Worm (Caenorhabditis elegans) whole organism, early embryonic: ENCODE data around the gene F19G12.4.

Experiments used
- B0310.2 ChIP-seq: sonication (generic microtip); optimal IDR thresholded peaks from 2 replicates; lab custom pipeline; 2016; ENCODE audit warnings: mild to moderate bottlenecking, missing genetic modification characterization, missing compliant biosample characterization
- F13C5.2 ChIP-seq: sonication (generic microtip); optimal IDR thresholded peaks from 2 replicates; lab custom pipeline; 2017; ENCODE audit warnings: mild to moderate bottlenecking, missing genetic modification characterization, inconsistent platforms, missing compliant biosample characterization
- aly-1 ChIP-seq: sonication (generic microtip); optimal IDR thresholded peaks from 2 replicates; lab custom pipeline; 2016; ENCODE audit warnings: missing genetic modification characterization, missing compliant biosample characterization
- ama-1 ChIP-seq: fragments of 150-350 bp; optimal IDR thresholded peaks from 2 replicates; lab custom pipeline; 2014
- ceh-13 ChIP-seq: fragments of 200-800 bp; sonication (Bioruptor generic); optimal IDR thresholded peaks from 2 replicates; lab custom pipeline; 2018; ENCODE audit warnings: mild to moderate bottlenecking, missing genetic modification characterization, missing compliant biosample characterization
- ceh-36 ChIP-seq: sonication (generic microtip); optimal IDR thresholded peaks from 2 replicates; lab custom pipeline; 2016; ENCODE audit warnings: missing genetic modification characterization, inconsistent platforms, missing compliant biosample characterization
- ets-7 ChIP-seq: sonication (generic microtip); optimal IDR thresholded peaks from 2 replicates; lab custom pipeline; 2016; ENCODE audit warnings: missing genotype, missing genetic modification characterization, missing compliant biosample characterization
- flt-1 ChIP-seq: fragments of 200-800 bp; sonication (Bioruptor generic); IDR thresholded peaks from 2 replicates; pipeline ENCODE4 v1.3.6; 2022; ENCODE audit warnings: missing genetic modification characterization, missing compliant biosample characterization
- hmbx-1 ChIP-seq: sonication (generic microtip); optimal IDR thresholded peaks from 2 replicates; lab custom pipeline; 2016; ENCODE audit warnings: mild to moderate bottlenecking, missing genetic modification characterization, missing compliant biosample characterization
- hmg-4 ChIP-seq: fragments of 200-800 bp; sonication (Bioruptor generic); optimal IDR thresholded peaks from 2 replicates; lab custom pipeline; 2018; ENCODE audit warnings: mild to moderate bottlenecking, missing genetic modification characterization, missing compliant biosample characterization
- hnd-1 ChIP-seq: sonication (generic microtip); optimal IDR thresholded peaks from 2 replicates; lab custom pipeline; 2016; ENCODE audit warnings: missing genetic modification characterization, missing compliant biosample characterization
- pes-1 ChIP-seq: fragments of 200-800 bp; sonication (Bioruptor generic); IDR thresholded peaks from 2 replicates; pipeline ENCODE4 v1.3.6; 2022; ENCODE audit warnings: missing genetic modification reagents, missing genetic modification characterization, missing compliant biosample characterization
- scrt-1 ChIP-seq: fragments of 200-800 bp; sonication (Bioruptor generic); IDR thresholded peaks from 2 replicates; pipeline ENCODE4 v1.3.6; 2022; ENCODE audit warnings: missing genetic modification characterization, missing compliant biosample characterization
- sea-1 ChIP-seq: fragments of 200-800 bp; sonication (Bioruptor generic); conservative IDR thresholded peaks from 2 replicates; pipeline ENCODE4 v1.3.6; 2022; ENCODE audit warnings: missing genetic modification characterization, missing compliant biosample characterization
- tbx-11 ChIP-seq: fragments of 200-800 bp; sonication (Bioruptor generic); IDR thresholded peaks from 2 replicates; pipeline ENCODE4 v1.3.6; 2022; ENCODE audit warnings: missing genetic modification characterization, missing compliant biosample characterization
- tbx-37 ChIP-seq: fragments of 200-800 bp; sonication (Bioruptor generic); conservative IDR thresholded peaks from 2 replicates; pipeline ENCODE4 v1.3.6; 2022; ENCODE audit warnings: missing genetic modification reagents, missing genetic modification characterization, missing compliant biosample characterization
- tra-4 ChIP-seq: sonication (generic microtip); optimal IDR thresholded peaks from 2 replicates; lab custom pipeline; 2017; ENCODE audit warnings: missing genetic modification characterization, missing compliant biosample characterization

F19G12.4 gene

DNA sequence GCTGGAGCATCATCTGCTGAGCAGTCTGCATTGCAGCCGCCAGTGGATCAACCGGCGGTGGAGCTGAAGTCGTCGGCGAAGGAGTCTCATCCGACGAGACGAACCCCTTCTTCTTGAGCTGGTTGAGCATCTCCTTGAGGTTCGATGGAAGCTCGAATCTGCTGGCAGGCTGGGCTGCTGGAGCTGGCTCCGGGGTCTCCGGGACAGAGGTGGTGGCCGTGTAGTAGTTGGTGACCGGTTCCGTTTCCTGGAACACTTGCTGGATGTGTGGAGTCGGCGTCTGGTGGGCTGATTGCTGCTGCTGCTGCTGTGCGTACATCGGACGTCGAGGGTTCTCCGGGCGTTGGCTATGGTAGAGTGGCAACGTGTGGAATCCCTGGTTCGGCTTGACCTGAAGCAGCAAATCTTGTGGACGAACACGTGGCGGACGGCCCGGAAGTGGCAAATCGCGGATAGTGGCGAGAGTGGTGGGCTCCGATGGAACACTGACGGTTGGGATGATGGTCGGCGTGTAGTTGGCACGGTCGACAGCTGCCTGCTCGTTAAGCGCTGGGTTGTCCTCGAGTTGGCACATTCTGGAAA is 24.6 kb downstream of the F19G12.4 start:
- no peak for TF ChIP-seq pes-1
- TF ChIP-seq F13C5.2 = no peak
- TF ChIP-seq aly-1 = no peak
- TF ChIP-seq tbx-11 = no peak
- TF ChIP-seq ama-1 (lab: Kevin White, UChicago) = no peak
- TF ChIP-seq hmbx-1 (tag; lab: Kevin White, UChicago) = no peak
- TF ChIP-seq hnd-1 = no peak
- TF ChIP-seq hmg-4 (GFP tag; lab: Kevin White, UChicago) = no peak
- no peak for TF ChIP-seq sea-1 (GFP tag; lab: Robert Waterston, UW)
- TF ChIP-seq scrt-1 (GFP tag; lab: Robert Waterston, UW) = no peak
- no peak for TF ChIP-seq tra-4 (tag; lab: Kevin White, UChicago)
- no peak for TF ChIP-seq flt-1 (GFP tag; lab: Robert Waterston, UW)
- TF ChIP-seq B0310.2 = no peak
- TF ChIP-seq tbx-37 (GFP tag; lab: Robert Waterston, UW) = no peak
- TF ChIP-seq ceh-13 (GFP tag; lab: Kevin White, UChicago) = no peak
- no peak for TF ChIP-seq ets-7 (tag; lab: Kevin White, UChicago)
- TF ChIP-seq ceh-36 (tag; lab: Kevin White, UChicago) = no peak

DNA sequence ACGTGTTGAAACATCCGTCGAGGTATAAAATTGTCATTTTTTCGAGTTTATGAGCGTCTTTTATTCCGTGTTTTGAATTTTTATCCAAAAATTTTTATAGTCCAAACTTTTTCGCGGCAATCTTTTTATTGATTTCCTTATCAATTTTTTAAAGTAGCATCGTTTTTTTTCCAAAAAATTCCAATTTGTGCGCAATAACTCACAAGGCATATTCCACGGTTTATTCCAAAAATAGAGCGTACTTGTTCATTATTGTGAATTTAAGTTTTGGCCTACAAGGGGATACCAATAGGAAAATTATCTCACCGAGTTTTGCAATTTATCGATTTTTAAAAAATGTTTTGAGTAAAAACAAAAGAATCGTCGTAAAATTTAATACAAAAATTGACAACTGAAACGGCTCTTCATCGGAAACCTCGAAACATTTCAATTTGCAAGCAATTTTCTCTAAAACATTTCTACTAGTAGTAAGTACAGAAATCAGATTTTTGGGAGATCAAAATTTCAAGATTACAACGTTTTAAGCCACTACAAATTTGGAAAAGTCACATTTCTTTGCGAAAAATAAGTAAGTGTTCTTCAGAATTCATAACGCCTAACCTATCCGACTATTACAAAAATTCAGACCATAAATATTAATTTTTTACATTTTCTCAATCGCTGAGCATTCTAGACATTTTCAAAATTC is 26.6 kb downstream of the F19G12.4 start:
- TF ChIP-seq F13C5.2 (peak; percentile 1), B0310.2 (no peak)

DNA sequence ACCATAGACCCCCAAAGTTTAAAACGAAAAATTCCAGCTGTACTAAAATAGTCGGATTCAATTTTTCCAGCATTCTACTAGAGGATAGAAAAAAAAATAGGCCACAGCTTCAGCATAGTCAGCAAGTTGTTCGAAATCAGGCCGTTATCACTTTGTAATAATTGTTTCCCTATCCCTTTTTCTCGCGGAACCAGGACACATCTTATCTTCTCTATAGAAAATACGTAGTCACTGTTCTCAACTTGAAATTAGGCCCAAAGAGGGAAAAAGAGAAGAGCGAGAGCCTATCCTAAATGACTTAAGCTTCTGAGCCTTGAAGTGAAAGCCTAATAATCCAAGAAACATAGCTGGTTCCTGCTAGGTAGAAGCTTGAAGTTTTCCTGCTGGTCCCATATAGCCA is 28.6 kb downstream of the F19G12.4 start:
- TF ChIP-seq pes-1 (no peak), sea-1 (GFP tag; lab: Robert Waterston, UW) (no peak), aly-1 (no peak), hnd-1 (no peak), tra-4 (tag; lab: Kevin White, UChicago) (no peak), ceh-36 (tag; lab: Kevin White, UChicago) (no peak), hmg-4 (GFP tag; lab: Kevin White, UChicago) (no peak), ama-1 (lab: Kevin White, UChicago) (no peak), flt-1 (GFP tag; lab: Robert Waterston, UW) (no peak), hmbx-1 (tag; lab: Kevin White, UChicago) (no peak), tbx-11 (no peak), tbx-37 (GFP tag; lab: Robert Waterston, UW) (no peak), ets-7 (tag; lab: Kevin White, UChicago) (no peak), scrt-1 (GFP tag; lab: Robert Waterston, UW) (no peak), B0310.2 (no peak), F13C5.2 (no peak), ceh-13 (GFP tag; lab: Kevin White, UChicago) (no peak)

DNA sequence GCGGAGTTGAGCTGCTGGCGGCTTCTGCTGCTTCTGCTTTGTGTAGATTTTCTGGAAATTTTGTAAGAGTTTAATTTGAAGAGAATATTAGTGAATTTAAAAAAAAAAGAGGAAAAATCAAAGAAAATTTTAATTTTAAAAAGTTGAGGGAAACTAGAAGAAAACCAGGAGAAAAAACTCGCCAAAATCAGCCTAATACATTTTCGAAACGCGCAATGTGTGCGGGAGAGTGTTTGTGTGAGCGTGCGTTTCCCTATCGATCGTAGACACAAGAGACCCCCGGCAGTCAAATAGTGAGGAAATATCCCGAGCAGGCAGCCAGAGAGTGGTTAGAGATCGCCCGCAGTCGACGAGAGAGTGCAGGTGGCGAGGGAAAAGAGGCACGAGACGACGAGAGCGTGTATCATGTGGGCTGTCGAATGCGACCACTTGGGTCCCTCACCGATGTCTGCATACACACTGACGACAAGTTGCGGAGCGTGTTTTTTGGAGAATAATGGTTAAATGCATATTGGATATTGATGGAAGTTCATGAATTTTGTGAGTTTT is 29.6 kb downstream of the F19G12.4 start, which contains the start of gene zfp-3:
Gene zfp-3 (minus strand): TSS at position 51 of the 549 bp plus-strand sequence.
- TF ChIP-seq tbx-37 (GFP tag; lab: Robert Waterston, UW) (no peak), hmg-4 (GFP tag; lab: Kevin White, UChicago) (peak; percentile 75), aly-1 (peak; percentile 63), F13C5.2 (peak; percentile 70)

DNA sequence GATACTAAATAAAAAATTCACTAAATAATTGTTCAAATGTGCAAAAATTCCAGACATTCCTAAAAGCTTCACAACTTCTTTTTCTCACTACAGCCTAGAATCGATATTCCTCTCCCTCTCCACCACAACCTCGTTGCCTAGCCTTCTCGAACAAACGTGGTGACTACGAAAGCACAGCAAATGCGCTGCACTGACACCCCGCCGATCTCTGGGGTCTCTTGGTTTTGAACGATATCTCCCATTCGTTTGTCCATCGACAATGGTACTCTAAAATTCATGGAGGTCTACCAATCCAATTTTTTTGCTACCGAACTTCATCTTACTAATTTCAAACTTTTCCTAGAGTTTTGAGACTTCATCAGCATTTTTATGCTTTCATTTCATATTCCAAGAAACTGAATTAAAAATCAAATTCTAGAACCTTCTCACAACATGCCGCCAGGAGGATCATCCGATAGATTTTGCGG is 33.3 kb downstream of the F19G12.4 start, which contains the start of gene W05H7.1:
Gene W05H7.1 (plus strand): TSS at position 417 of the 467 bp plus-strand sequence.
- no peak for TF ChIP-seq flt-1 (GFP tag; lab: Robert Waterston, UW)
- peak; percentile 50 for TF ChIP-seq hmg-4 (GFP tag; lab: Kevin White, UChicago)
- no peak for TF ChIP-seq ceh-13 (GFP tag; lab: Kevin White, UChicago)
- no peak for TF ChIP-seq B0310.2
- no peak for TF ChIP-seq pes-1

DNA sequence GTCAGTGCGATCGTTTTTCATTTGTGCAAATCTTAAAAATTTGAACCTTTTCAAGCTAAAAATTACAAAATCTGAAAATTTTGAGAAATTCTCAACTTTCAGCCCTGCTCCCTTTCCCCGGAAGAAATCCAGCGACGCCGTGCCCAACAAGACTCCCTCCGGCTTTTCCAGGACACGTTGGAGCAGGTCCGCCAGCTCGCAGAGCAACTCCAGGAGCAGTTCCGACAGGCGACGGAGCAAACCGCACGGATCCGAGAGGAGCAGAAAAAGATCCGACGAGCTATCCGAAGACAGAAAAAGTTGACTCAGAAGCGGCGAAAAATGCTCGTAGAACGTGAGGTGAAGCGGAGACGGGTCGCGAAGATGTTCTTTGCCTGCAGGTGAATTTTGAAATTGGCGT is 34.1 kb downstream of the F19G12.4 start:
- TF ChIP-seq ama-1 (lab: Kevin White, UChicago) (no peak), tbx-37 (GFP tag; lab: Robert Waterston, UW) (no peak), F13C5.2 (no peak), ceh-36 (tag; lab: Kevin White, UChicago) (no peak), hnd-1 (no peak), ets-7 (tag; lab: Kevin White, UChicago) (no peak), ceh-13 (GFP tag; lab: Kevin White, UChicago) (no peak), hmg-4 (GFP tag; lab: Kevin White, UChicago) (no peak), flt-1 (GFP tag; lab: Robert Waterston, UW) (no peak), aly-1 (no peak), B0310.2 (no peak), tra-4 (tag; lab: Kevin White, UChicago) (no peak), pes-1 (no peak)

DNA sequence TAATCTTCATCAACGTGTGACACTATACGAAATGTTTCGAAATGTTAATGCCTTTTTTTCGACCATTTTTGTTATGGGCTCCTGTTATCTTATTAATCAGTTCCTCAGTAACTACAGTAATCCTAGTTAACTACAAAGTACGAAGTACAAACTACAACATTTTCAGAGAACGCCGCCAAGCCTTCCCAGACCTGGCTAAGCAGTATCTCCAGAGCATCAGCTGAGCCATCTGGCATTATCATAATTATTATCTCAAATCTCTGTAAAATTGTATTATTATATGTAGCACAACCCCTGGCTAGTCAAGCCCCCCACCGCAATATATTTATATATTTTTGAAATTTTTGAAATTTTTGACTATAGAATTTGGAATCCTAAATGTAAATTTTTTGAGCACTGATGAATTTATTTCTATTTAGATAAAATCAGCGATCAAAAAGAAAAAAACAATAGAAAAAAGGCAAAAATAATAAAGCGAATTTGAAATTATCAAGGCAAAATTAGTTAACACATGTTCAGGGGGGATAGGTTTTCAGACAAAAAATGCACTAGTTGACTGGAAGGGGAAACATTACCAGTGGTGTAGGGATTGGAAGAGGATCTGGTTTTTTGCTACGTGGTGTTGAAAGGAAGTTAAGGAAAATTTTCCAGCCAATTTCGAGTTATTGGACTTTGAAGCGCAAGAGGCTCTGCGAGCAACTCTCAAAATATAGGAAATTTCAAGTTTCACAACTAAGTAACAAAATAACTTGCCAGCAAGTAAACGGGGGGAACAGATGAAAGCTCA is 34.9 kb downstream of the F19G12.4 start:
- TF ChIP-seq hmg-4 (GFP tag; lab: Kevin White, UChicago) (no peak), ceh-13 (GFP tag; lab: Kevin White, UChicago) (no peak), pes-1 (no peak), flt-1 (GFP tag; lab: Robert Waterston, UW) (no peak), aly-1 (no peak), hmbx-1 (tag; lab: Kevin White, UChicago) (no peak), sea-1 (GFP tag; lab: Robert Waterston, UW) (no peak), ceh-36 (tag; lab: Kevin White, UChicago) (no peak)
